Worm (Caenorhabditis elegans): ENCODE results near the gene clec-227.

DNA sequence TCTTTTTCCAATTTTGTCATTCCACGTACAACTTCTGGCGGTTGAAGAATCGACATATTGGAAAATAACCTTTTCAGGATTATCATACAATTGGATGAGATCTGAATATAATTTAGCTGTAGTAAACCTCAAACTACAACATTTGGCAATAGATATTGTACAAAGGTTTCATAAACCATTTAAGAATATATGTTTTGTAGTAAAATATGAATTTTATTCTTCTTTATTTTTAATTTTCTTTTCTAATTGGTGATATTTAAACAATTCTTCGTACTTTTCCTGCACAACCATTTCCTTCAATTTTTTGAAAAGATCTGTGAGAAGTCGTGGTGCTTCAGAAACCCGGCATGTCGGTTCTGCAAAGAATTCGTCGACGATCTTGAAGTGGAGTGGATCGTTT, 48.7 kb downstream of the clec-227 start, which contains the start of gene C53A5.17:
- TF ChIP-seq drap-1 (GFP tag; optimal IDR thresholded peaks at IDR 0.05) (no peak), nhr-12 (tag; optimal IDR thresholded peaks at IDR 0.05) (no peak)
